Worm (Caenorhabditis elegans) whole organism, midembryonic: ENCODE measurements around the gene clec-204.

Experiments used
- T22C8.4 ChIP-seq: fragments of 200-800 bp; sonication (Bioruptor generic); IDR thresholded peaks from 2 replicates; pipeline ENCODE4 v1.3.6; 2022; ENCODE audit warnings: missing genetic modification characterization, missing compliant biosample characterization
- cog-1 ChIP-seq: sonication (generic microtip); optimal IDR thresholded peaks from 2 replicates; lab custom pipeline; 2016; ENCODE audit warnings: missing genetic modification characterization, missing compliant biosample characterization
- flt-1 ChIP-seq: fragments of 200-800 bp; sonication (Bioruptor generic); IDR thresholded peaks from 2 replicates; pipeline ENCODE4 v1.3.6; 2022; ENCODE audit warnings: missing genetic modification characterization, missing compliant biosample characterization
- klf-2 ChIP-seq: fragments of 200-800 bp; sonication (Bioruptor generic); conservative IDR thresholded peaks from 2 replicates; pipeline ENCODE4 v1.3.6; 2022; ENCODE audit warnings: missing genetic modification reagents, missing genetic modification characterization, missing compliant biosample characterization
- med-1 ChIP-seq: sonication (generic microtip); optimal IDR thresholded peaks from 2 replicates; lab custom pipeline; 2017; ENCODE audit warnings: missing genetic modification characterization, mild to moderate bottlenecking, missing compliant biosample characterization, antibody characterized with exemption, missing genetic modification reagents; ENCODE audit not compliant: insufficient read depth
- ref-1 ChIP-seq: fragments of 200-800 bp; sonication (Bioruptor generic); conservative IDR thresholded peaks from 2 replicates; pipeline ENCODE4 v1.3.6; 2022; ENCODE audit warnings: missing genetic modification reagents, missing genetic modification characterization, missing compliant biosample characterization
- tab-1 ChIP-seq: fragments of 200-800 bp; sonication (Bioruptor generic); IDR thresholded peaks from 2 replicates; pipeline ENCODE4 v1.3.6; 2022; ENCODE audit warnings: missing genetic modification characterization, missing compliant biosample characterization
- ztf-23 ChIP-seq: fragments of 200-800 bp; sonication (Bioruptor generic); IDR thresholded peaks from 2 replicates; pipeline ENCODE4 v1.3.6; 2022; ENCODE audit warnings: missing genetic modification reagents, missing genetic modification characterization, missing compliant biosample characterization
- ztf-29 ChIP-seq: fragments of 200-800 bp; sonication (Bioruptor generic); IDR thresholded peaks from 2 replicates; pipeline ENCODE4 v1.3.6; 2022; ENCODE audit warnings: missing genetic modification reagents, missing genetic modification characterization, missing compliant biosample characterization

clec-204 gene

ce11 chrV:1767427-1767826 is 10.5 kb downstream of the clec-204 start:
- TF ChIP-seq T22C8.4 (no peak), ztf-29 (GFP tag; lab: Robert Waterston, UW) (no peak), med-1 (GFP tag; lab: Kevin White, UChicago) (no peak), tab-1 (GFP tag; lab: Robert Waterston, UW) (no peak), ztf-23 (no peak), klf-2 (GFP tag; lab: Robert Waterston, UW) (no peak), cog-1 (no peak), ref-1 (GFP tag; lab: Robert Waterston, UW) (no peak)

ce11 chrV:1771727-1772126 is 14.8 kb downstream of the clec-204 start, which contains the start of gene dhs-13:
Gene dhs-13, minus strand, starts transcription at chrV:1771734.
- no peak for TF ChIP-seq tab-1 (GFP tag; lab: Robert Waterston, UW)
- no peak for TF ChIP-seq ztf-23
- no peak for TF ChIP-seq ztf-29 (GFP tag; lab: Robert Waterston, UW)
- TF ChIP-seq cog-1 = no peak
- TF ChIP-seq med-1 (GFP tag; lab: Kevin White, UChicago) = no peak
- TF ChIP-seq T22C8.4 = no peak
- TF ChIP-seq klf-2 (GFP tag; lab: Robert Waterston, UW) = no peak
- no peak for TF ChIP-seq ref-1 (GFP tag; lab: Robert Waterston, UW)
- no peak for TF ChIP-seq flt-1 (GFP tag; lab: Robert Waterston, UW)

ce11 chrV:1773120-1773519 is 16.2 kb downstream of the clec-204 start:
- TF ChIP-seq flt-1 (GFP tag; lab: Robert Waterston, UW) = no peak
- TF ChIP-seq ref-1 (GFP tag; lab: Robert Waterston, UW) = no peak
- TF ChIP-seq tab-1 (GFP tag; lab: Robert Waterston, UW) = no peak

ce11 chrV:1774874-1775589 is 18.1 kb downstream of the clec-204 start, which contains the start of gene F36H9.7:
Gene F36H9.7, minus strand, starts transcription at chrV:1774924.
- TF ChIP-seq ztf-23 (no peak), ztf-29 (GFP tag; lab: Robert Waterston, UW) (no peak), tab-1 (GFP tag; lab: Robert Waterston, UW) (no peak), klf-2 (GFP tag; lab: Robert Waterston, UW) (no peak), cog-1 (no peak), med-1 (GFP tag; lab: Kevin White, UChicago) (no peak), ref-1 (GFP tag; lab: Robert Waterston, UW) (no peak), T22C8.4 (no peak), flt-1 (GFP tag; lab: Robert Waterston, UW) (no peak)

ce11 chrV:1779136-1779535 is 22.2 kb downstream of the clec-204 start, which contains the start of gene F36H9.4:
Gene F36H9.4, minus strand, starts transcription at chrV:1779236.
- TF ChIP-seq T22C8.4 = no peak

- no peak for TF ChIP-seq klf-2 (GFP tag; lab: Robert Waterston, UW)
- TF ChIP-seq cog-1 = no peak
- TF ChIP-seq T22C8.4 = no peak
- TF ChIP-seq med-1 (GFP tag; lab: Kevin White, UChicago) = no peak
- TF ChIP-seq flt-1 (GFP tag; lab: Robert Waterston, UW) = no peak
- TF ChIP-seq ztf-23 = no peak
- TF ChIP-seq ref-1 (GFP tag; lab: Robert Waterston, UW) = no peak
- no peak for TF ChIP-seq ztf-29 (GFP tag; lab: Robert Waterston, UW)
- no peak for TF ChIP-seq tab-1 (GFP tag; lab: Robert Waterston, UW)
These were observed 23.0 kb downstream of the clec-204 start for ce11 chrV:1779994-1780393.

- TF ChIP-seq ztf-23 (no peak), med-1 (GFP tag; lab: Kevin White, UChicago) (no peak), ztf-29 (GFP tag; lab: Robert Waterston, UW) (no peak), klf-2 (GFP tag; lab: Robert Waterston, UW) (no peak)
These were observed 25.0 kb downstream of the clec-204 start, which contains the start of gene F36H9.5 for ce11 chrV:1781922-1782321. Gene F36H9.5, minus strand, starts transcription at chrV:1782022.

ce11 chrV:1788157-1788556 is 31.2 kb downstream of the clec-204 start, which contains the start of gene F36H9.2:
Gene F36H9.2, plus strand, starts transcription at chrV:1788457.
- TF ChIP-seq klf-2 (GFP tag; lab: Robert Waterston, UW) (no peak), med-1 (GFP tag; lab: Kevin White, UChicago) (no peak), cog-1 (no peak), flt-1 (GFP tag; lab: Robert Waterston, UW) (no peak), T22C8.4 (no peak), ztf-23 (no peak), ztf-29 (GFP tag; lab: Robert Waterston, UW) (no peak), ref-1 (GFP tag; lab: Robert Waterston, UW) (no peak), tab-1 (GFP tag; lab: Robert Waterston, UW) (no peak)

ce11 chrV:1789495-1789894 is 32.5 kb downstream of the clec-204 start:
- TF ChIP-seq cog-1 (no peak), ztf-23 (no peak)

ce11 chrV:1794218-1794617 is 37.3 kb downstream of the clec-204 start, which contains the start of gene F36H9.1:
Gene F36H9.1, plus strand, starts transcription at chrV:1794518.
- TF ChIP-seq T22C8.4 = no peak
- TF ChIP-seq klf-2 (GFP tag; lab: Robert Waterston, UW) = no peak
- TF ChIP-seq tab-1 (GFP tag; lab: Robert Waterston, UW) = no peak
- no peak for TF ChIP-seq med-1 (GFP tag; lab: Kevin White, UChicago)
- TF ChIP-seq cog-1 = no peak
- no peak for TF ChIP-seq ref-1 (GFP tag; lab: Robert Waterston, UW)
- no peak for TF ChIP-seq ztf-23
- no peak for TF ChIP-seq ztf-29 (GFP tag; lab: Robert Waterston, UW)
- TF ChIP-seq flt-1 (GFP tag; lab: Robert Waterston, UW) = no peak
